Fruit fly (Drosophila melanogaster): ENCODE data around the gene Rpn5.

The Rpn5 gene

DNA sequence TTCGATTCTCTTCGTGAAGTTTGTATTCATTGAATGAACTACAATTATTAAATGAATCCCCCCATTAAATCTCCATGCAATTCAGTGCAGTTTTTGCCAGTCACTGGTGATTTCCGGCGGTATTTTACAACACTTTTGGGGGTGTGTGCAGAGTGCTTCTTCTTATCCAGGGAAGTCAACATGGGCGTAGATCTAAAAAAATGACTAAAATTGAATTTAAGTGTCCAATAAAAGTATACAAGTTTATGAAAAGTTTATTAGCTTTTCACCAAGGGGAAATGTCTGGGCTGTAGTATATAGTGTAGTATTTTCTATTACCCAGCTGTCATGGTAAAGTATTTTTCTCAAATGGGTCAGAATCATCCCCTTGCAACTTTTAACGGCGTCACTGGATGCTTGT is 2.2 kb downstream of the Rpn5 start, which contains the start of gene Hpf1 (continued):
- peak; percentile 84 for TF ChIP-seq CG2116 (GFP tag; optimal IDR thresholded peaks at IDR 0.05)
- peak; percentile 88 for TF ChIP-seq CG5180 (GFP tag; optimal IDR thresholded peaks at IDR 0.05)
- TF ChIP-seq ssp (GFP tag; IDR thresholded peaks at IDR 0.05) = peak; percentile 93
- no peak for TF ChIP-seq Lpt (GFP tag; optimal IDR thresholded peaks at IDR 0.05)
- TF ChIP-seq dan (GFP tag; IDR thresholded peaks at IDR 0.05) = peak; percentile 83
- peak; percentile 65 for TF ChIP-seq Sry-β (GFP tag; optimal IDR thresholded peaks at IDR 0.05)
- peak; percentile 95 for TF ChIP-seq ap (GFP tag; IDR thresholded peaks at IDR 0.05)
- TF ChIP-seq sob (GFP tag; IDR thresholded peaks at IDR 0.05) = peak; percentile 98
- TF ChIP-seq odd (GFP tag; optimal IDR thresholded peaks at IDR 0.05) = peak; percentile 96
- peak; percentile 96 for TF ChIP-seq CG17328 (GFP tag; IDR thresholded peaks at IDR 0.05)
- no peak for TF ChIP-seq sna (GFP tag; IDR thresholded peaks at IDR 0.05; ENCODE audit: partially characterized antibody)
- peak; percentile 94 for TF ChIP-seq twi (tag; optimal IDR thresholded peaks at IDR 0.05)
- TF ChIP-seq CG13296 (GFP tag; optimal IDR thresholded peaks at IDR 0.05) = peak; percentile 99
- peak; percentile 97 for TF ChIP-seq zen (tag; optimal IDR thresholded peaks at IDR 0.05)
- peak; percentile 98 for TF ChIP-seq Fer2 (tag; optimal IDR thresholded peaks at IDR 0.05)
- peak; percentile 85 for TF ChIP-seq ash1 (GFP tag; optimal IDR thresholded peaks at IDR 0.05)
- peak; percentile 93 for TF ChIP-seq fd64A (GFP tag; optimal IDR thresholded peaks at IDR 0.05)
- peak; percentile 96 for TF ChIP-seq her (GFP tag; optimal IDR thresholded peaks at IDR 0.05)
- peak; percentile 97 for TF ChIP-seq repo (GFP tag; optimal IDR thresholded peaks at IDR 0.05)
- peak; percentile 97 to 98 for TF ChIP-seq bsh (GFP tag; optimal IDR thresholded peaks at IDR 0.05)
- peak; percentile 87 for TF ChIP-seq TFAM (GFP tag; optimal IDR thresholded peaks at IDR 0.05)
- TF ChIP-seq cas (GFP tag; IDR thresholded peaks at IDR 0.05) = peak; percentile 96
- TF ChIP-seq Poxn (GFP tag; IDR thresholded peaks at IDR 0.05) = peak; percentile 95
- peak; percentile 97 for TF ChIP-seq luna (GFP tag; optimal IDR thresholded peaks at IDR 0.05)
- TF ChIP-seq Sry-δ (GFP tag; optimal IDR thresholded peaks at IDR 0.05) = peak; percentile 81
- peak; percentile 98 for TF ChIP-seq CG16815 (GFP tag; optimal IDR thresholded peaks at IDR 0.05)
- peak; percentile 98 for TF ChIP-seq CG3847 (GFP tag; IDR thresholded peaks at IDR 0.05)
- TF ChIP-seq zfh1 (GFP tag; IDR thresholded peaks at IDR 0.05) = peak; percentile 98
- no peak for TF ChIP-seq HLH4C (GFP tag; IDR thresholded peaks at IDR 0.05; ENCODE audit: partially characterized antibody)
- TF ChIP-seq Hr3 (GFP tag; optimal IDR thresholded peaks at IDR 0.05) = peak; percentile 98
- peak; percentile 90 for TF ChIP-seq CG17186 (GFP tag; optimal IDR thresholded peaks at IDR 0.05)
- peak; percentile 98 for TF ChIP-seq al (GFP tag; IDR thresholded peaks at IDR 0.05)
- TF ChIP-seq CG11247 (GFP tag; IDR thresholded peaks at IDR 0.05) = peak; percentile 97
- TF ChIP-seq klu (GFP tag; IDR thresholded peaks at IDR 0.05) = peak; percentile 96
- TF ChIP-seq Optix (GFP tag; IDR thresholded peaks at IDR 0.05) = peak; percentile 96
- TF ChIP-seq CG30431 (GFP tag; optimal IDR thresholded peaks at IDR 0.05) = peak; percentile 98
- TF ChIP-seq CG14667 (GFP tag; IDR thresholded peaks at IDR 0.05) = peak; percentile 96
- TF ChIP-seq danr (GFP tag; IDR thresholded peaks at IDR 0.05) = peak; percentile 97
- peak; percentile 92 for TF ChIP-seq kah (GFP tag; optimal IDR thresholded peaks at IDR 0.05)
- peak; percentile 90 for TF ChIP-seq CG8359 (GFP tag; optimal IDR thresholded peaks at IDR 0.05; ENCODE audit: borderline replicate concordance)
- TF ChIP-seq slou (GFP tag; optimal IDR thresholded peaks at IDR 0.05) = peak; percentile 96
- TF ChIP-seq esg (GFP tag; conservative IDR thresholded peaks at IDR 0.05) = peak; percentile 98
- peak; percentile 79 for TF ChIP-seq CG17802 (tag; optimal IDR thresholded peaks at IDR 0.05)
- peak; percentile 96 for TF ChIP-seq cato (GFP tag; optimal IDR thresholded peaks at IDR 0.05; ENCODE audit: borderline replicate concordance)
- peak; percentile 95 for TF ChIP-seq Doc2 (GFP tag; IDR thresholded peaks at IDR 0.05)
- TF ChIP-seq HmgD (GFP tag; optimal IDR thresholded peaks at IDR 0.05) = peak; percentile 98
- peak; percentile 99 for TF ChIP-seq PHDP (tag; optimal IDR thresholded peaks at IDR 0.05)
- TF ChIP-seq bigmax (GFP tag; optimal IDR thresholded peaks at IDR 0.05) = peak; percentile 73
- TF ChIP-seq h (optimal IDR thresholded peaks at IDR 0.05) = no peak
- peak; percentile 91 for TF ChIP-seq CG8281 (tag; optimal IDR thresholded peaks at IDR 0.05)
- peak; percentile 98 for TF ChIP-seq CG34376 (GFP tag; optimal IDR thresholded peaks at IDR 0.05)
- TF ChIP-seq Dref (GFP tag; IDR thresholded peaks at IDR 0.05) = peak; percentile 40; the same call in 1 of the 2 replicates

Measured in whole organism, embryonic.